Worm (Caenorhabditis elegans) whole organism, young adult: ENCODE results near the gene C01G10.18.
A peak's percentile ranks its signal among the peaks of the same experiment; 100 is the strongest.

Source experiments
- B0035.1 ChIP-seq: sonication (generic microtip); optimal IDR thresholded peaks from 2 replicates; lab custom pipeline; 2016; ENCODE audit warnings: missing genetic modification characterization, mild to moderate bottlenecking, missing compliant biosample characterization, missing genotype, missing genetic modification reagents
- F10E7.11 ChIP-seq: sonication (generic microtip); optimal IDR thresholded peaks from 2 replicates; lab custom pipeline; 2017; ENCODE audit warnings: mild to moderate bottlenecking, missing genetic modification characterization, moderate library complexity, missing compliant biosample characterization
- F22D6.2 ChIP-seq: sonication (generic microtip); optimal IDR thresholded peaks from 2 replicates; lab custom pipeline; 2016; ENCODE audit warnings: mild to moderate bottlenecking, missing genetic modification characterization, missing compliant biosample characterization
- F49E8.2 ChIP-seq: sonication (generic microtip); optimal IDR thresholded peaks from 3 replicates; lab custom pipeline; 2017; ENCODE audit warnings: missing genetic modification characterization, mild to moderate bottlenecking, missing compliant biosample characterization, antibody characterized with exemption, moderate library complexity; ENCODE audit not compliant: insufficient read depth
- F52B5.7 ChIP-seq: sonication (generic microtip); optimal IDR thresholded peaks from 2 replicates; lab custom pipeline; 2016; ENCODE audit warnings: mild to moderate bottlenecking, missing genetic modification characterization, missing compliant biosample characterization
- T26A5.8 ChIP-seq: sonication (generic microtip); optimal IDR thresholded peaks from 2 replicates; lab custom pipeline; 2016; ENCODE audit warnings: missing genetic modification characterization, missing compliant biosample characterization
- Y53G8AR.9 ChIP-seq: fragments of 200-800 bp; sonication (Bioruptor generic); conservative IDR thresholded peaks from 2 replicates; pipeline ENCODE4 v1.3.6; 2022; ENCODE audit warnings: missing genetic modification reagents, missing genetic modification characterization, missing compliant biosample characterization
- Y67H2A.10 ChIP-seq: fragments of 200-800 bp; sonication (Bioruptor generic); conservative IDR thresholded peaks from 2 replicates; pipeline ENCODE4 v1.3.6; 2022; ENCODE audit warnings: missing genetic modification reagents, missing genetic modification characterization, missing compliant biosample characterization
- akir-1 ChIP-seq: fragments of 200-800 bp; sonication (Bioruptor generic); optimal IDR thresholded peaks from 2 replicates; lab custom pipeline; 2018; ENCODE audit warnings: mild to moderate bottlenecking, missing genetic modification characterization, moderate library complexity, missing compliant biosample characterization
- aptf-2 ChIP-seq: fragments of 200-800 bp; sonication (Bioruptor generic); conservative IDR thresholded peaks from 2 replicates; pipeline ENCODE4 v1.3.6; 2022; ENCODE audit warnings: missing genetic modification reagents, missing genetic modification characterization, missing compliant biosample characterization
- athp-1 ChIP-seq: sonication (generic microtip); optimal IDR thresholded peaks from 2 replicates; lab custom pipeline; 2017; ENCODE audit warnings: mild to moderate bottlenecking, missing genetic modification characterization, missing compliant biosample characterization
- attf-3 ChIP-seq: fragments of 200-800 bp; sonication (Bioruptor generic); conservative IDR thresholded peaks from 2 replicates; pipeline ENCODE4 v1.3.6; 2022; ENCODE audit warnings: missing genetic modification reagents, missing genetic modification characterization, missing compliant biosample characterization
- attf-5 ChIP-seq: fragments of 200-800 bp; sonication (Bioruptor generic); optimal IDR thresholded peaks from 2 replicates; lab custom pipeline; 2018; ENCODE audit warnings: mild to moderate bottlenecking, missing genetic modification characterization, missing compliant biosample characterization
- ccch-3 ChIP-seq: fragments of 200-800 bp; sonication (Bioruptor generic); optimal IDR thresholded peaks from 2 replicates; lab custom pipeline; 2018; ENCODE audit warnings: mild to moderate bottlenecking, missing genetic modification characterization, missing compliant biosample characterization
- cebp-1 ChIP-seq, 2 experiments: fragments of 200-800 bp in 1 of 2; sonication (Bioruptor generic) in 1 of 2; sonication (generic microtip) in 1 of 2; IDR thresholded peaks in 1 of 2; optimal IDR thresholded peaks in 1 of 2; 2 replicates each; pipeline versions ENCODE4 v1.3.6 to Lab custom; 2017 to 2022; ENCODE audit warnings: missing compliant biosample characterization in 2 of 2, missing genetic modification characterization in 2 of 2, mild to moderate bottlenecking in 1 of 2, missing genetic modification reagents in 1 of 2, moderate library complexity in 1 of 2
- cebp-2 ChIP-seq: fragments of 200-800 bp; sonication (Bioruptor generic); IDR thresholded peaks from 2 replicates; pipeline ENCODE4 v1.3.6; 2022; ENCODE audit warnings: missing genetic modification characterization, missing compliant biosample characterization
- ceh-100 ChIP-seq: fragments of 200-800 bp; sonication (Bioruptor generic); IDR thresholded peaks from 2 replicates; pipeline ENCODE4 v1.3.6; 2022; ENCODE audit warnings: missing genetic modification reagents, missing genetic modification characterization, missing compliant biosample characterization
- ceh-27 ChIP-seq: fragments of 200-800 bp; sonication (Bioruptor generic); optimal IDR thresholded peaks from 2 replicates; lab custom pipeline; 2018; ENCODE audit warnings: mild to moderate bottlenecking, missing genetic modification characterization, moderate library complexity, missing compliant biosample characterization
- ceh-58 ChIP-seq: fragments of 200-800 bp; sonication (Bioruptor generic); IDR thresholded peaks from 2 replicates; pipeline ENCODE4 v1.3.6; 2022; ENCODE audit warnings: missing genetic modification characterization, missing compliant biosample characterization
- chd-7 ChIP-seq: sonication (generic microtip); optimal IDR thresholded peaks from 2 replicates; lab custom pipeline; 2016; ENCODE audit warnings: mild to moderate bottlenecking, missing genetic modification characterization, moderate library complexity, missing compliant biosample characterization
- die-1 ChIP-seq: sonication (generic microtip); optimal IDR thresholded peaks from 2 replicates; lab custom pipeline; 2016; ENCODE audit warnings: missing genotype, mild to moderate bottlenecking, missing genetic modification characterization, missing compliant biosample characterization
- dpl-1 ChIP-seq: fragments of 150-350 bp; optimal IDR thresholded peaks from 2 replicates; lab custom pipeline; 2014; ENCODE audit warnings: missing biosample characterization, missing genetic modification reagents, missing genetic modification characterization
- gei-17 ChIP-seq: fragments of 200-800 bp; sonication (Bioruptor generic); optimal IDR thresholded peaks from 2 replicates; lab custom pipeline; 2018; ENCODE audit warnings: mild to moderate bottlenecking, missing genetic modification characterization, missing compliant biosample characterization
- him-1 ChIP-seq: sonication (generic microtip); optimal IDR thresholded peaks from 2 replicates; lab custom pipeline; 2016; ENCODE audit warnings: missing genotype, missing genetic modification reagents, missing genetic modification characterization, missing compliant biosample characterization
- hlh-12 ChIP-seq: sonication (generic microtip); optimal IDR thresholded peaks from 2 replicates; lab custom pipeline; 2016; ENCODE audit warnings: missing genetic modification characterization, missing compliant biosample characterization
- hlh-26 ChIP-seq: fragments of 200-800 bp; sonication (Bioruptor generic); conservative IDR thresholded peaks from 2 replicates; pipeline ENCODE4 v1.3.6; 2022; ENCODE audit warnings: missing genetic modification reagents, missing genetic modification characterization, missing compliant biosample characterization
- hmg-20 ChIP-seq: fragments of 200-800 bp; sonication (Bioruptor generic); IDR thresholded peaks from 2 replicates; pipeline ENCODE4 v1.3.6; 2022; ENCODE audit warnings: missing genetic modification reagents, missing genetic modification characterization, missing compliant biosample characterization
- hsf-1 ChIP-seq: fragments of 200-800 bp; sonication (Bioruptor generic); IDR thresholded peaks from 2 replicates; pipeline ENCODE4 v1.3.6; 2022; ENCODE audit warnings: missing genetic modification reagents, missing genetic modification characterization, missing compliant biosample characterization
- lir-1 ChIP-seq: fragments of 200-800 bp; sonication (Bioruptor generic); conservative IDR thresholded peaks from 2 replicates; pipeline ENCODE4 v1.3.6; 2022; ENCODE audit warnings: missing genetic modification reagents, missing genetic modification characterization, missing compliant biosample characterization
- lsl-1 ChIP-seq: fragments of 200-800 bp; sonication (Bioruptor generic); optimal IDR thresholded peaks from 2 replicates; lab custom pipeline; 2018; ENCODE audit warnings: mild to moderate bottlenecking, missing genetic modification characterization, moderate library complexity, missing compliant biosample characterization
- madf-10 ChIP-seq: sonication (generic microtip); optimal IDR thresholded peaks from 2 replicates; lab custom pipeline; 2016; ENCODE audit warnings: mild to moderate bottlenecking, missing genetic modification characterization, missing compliant biosample characterization
- madf-3 ChIP-seq: fragments of 200-800 bp; sonication (Bioruptor generic); IDR thresholded peaks from 2 replicates; pipeline ENCODE4 v1.3.6; 2022; ENCODE audit warnings: missing genetic modification reagents, missing genetic modification characterization, missing compliant biosample characterization
- madf-8 ChIP-seq: fragments of 200-800 bp; sonication (Bioruptor generic); conservative IDR thresholded peaks from 2 replicates; pipeline ENCODE4 v1.3.6; 2022; ENCODE audit warnings: missing genetic modification reagents, missing genetic modification characterization, missing compliant biosample characterization
- mcd-1 ChIP-seq: fragments of 200-800 bp; sonication (Bioruptor generic); IDR thresholded peaks from 2 replicates; pipeline ENCODE4 v1.3.6; 2022; ENCODE audit warnings: missing genetic modification reagents, missing genetic modification characterization, missing compliant biosample characterization
- mel-28 ChIP-seq: sonication (generic microtip); optimal IDR thresholded peaks from 2 replicates; lab custom pipeline; 2016; ENCODE audit warnings: borderline replicate concordance, mild to moderate bottlenecking, missing genetic modification characterization, missing compliant biosample characterization
- nfya-2 ChIP-seq: fragments of 200-800 bp; sonication (Bioruptor generic); IDR thresholded peaks from 2 replicates; pipeline ENCODE4 v1.3.6; 2022; ENCODE audit warnings: missing genetic modification reagents, missing genetic modification characterization, missing compliant biosample characterization
- nhr-179 ChIP-seq: sonication (generic microtip); optimal IDR thresholded peaks from 2 replicates; lab custom pipeline; 2016; ENCODE audit warnings: mild to moderate bottlenecking, missing genetic modification characterization, missing compliant biosample characterization
- nhr-90 ChIP-seq: sonication (generic microtip); optimal IDR thresholded peaks from 2 replicates; lab custom pipeline; 2016; ENCODE audit warnings: missing genotype, mild to moderate bottlenecking, missing genetic modification characterization, missing compliant biosample characterization
- pha-4 ChIP-seq: fragments of 150-350 bp; sonication (generic microtip); optimal IDR thresholded peaks from 2 replicates; lab custom pipeline; 2014; ENCODE audit warnings: missing biosample characterization, missing genetic modification reagents, missing genetic modification characterization
- rpc-1 ChIP-seq, 2 experiments: fragments of 150-350 bp in 1 of 2; sonication (generic microtip) in 1 of 2; optimal IDR thresholded peaks; 2 replicates each; lab custom pipeline; 2014 to 2018; ENCODE audit warnings: missing biosample characterization in 1 of 2, missing genetic modification characterization in 1 of 2, missing genetic modification reagents in 1 of 2, missing genotype in 1 of 2
- sdz-38 ChIP-seq: sonication (generic microtip); optimal IDR thresholded peaks from 2 replicates; lab custom pipeline; 2016; ENCODE audit warnings: missing genotype, missing genetic modification characterization, missing compliant biosample characterization
- sptf-2 ChIP-seq: fragments of 200-800 bp; sonication (Bioruptor generic); optimal IDR thresholded peaks from 2 replicates; lab custom pipeline; 2018; ENCODE audit warnings: mild to moderate bottlenecking, missing genetic modification characterization, missing compliant biosample characterization
- tbp1 ChIP-seq: fragments of 200-800 bp; sonication (Bioruptor generic); optimal IDR thresholded peaks from 2 replicates; lab custom pipeline; 2018; ENCODE audit warnings: mild to moderate bottlenecking, missing genetic modification characterization, missing compliant biosample characterization
- tbx-9 ChIP-seq: sonication (generic microtip); optimal IDR thresholded peaks from 2 replicates; lab custom pipeline; 2016; ENCODE audit warnings: borderline replicate concordance, missing genetic modification characterization, inconsistent platforms, missing compliant biosample characterization
- ztf-18 ChIP-seq: sonication (generic microtip); optimal IDR thresholded peaks from 2 replicates; lab custom pipeline; 2016; ENCODE audit warnings: missing genotype, mild to moderate bottlenecking, missing genetic modification characterization, missing compliant biosample characterization
- ztf-22 ChIP-seq: fragments of 200-800 bp; sonication (Bioruptor generic); optimal IDR thresholded peaks from 2 replicates; lab custom pipeline; 2018; ENCODE audit warnings: mild to moderate bottlenecking, missing genetic modification characterization, moderate library complexity, missing compliant biosample characterization
- ztf-25 ChIP-seq: fragments of 200-800 bp; sonication (Bioruptor generic); IDR thresholded peaks from 2 replicates; pipeline ENCODE4 v1.3.6; 2022; ENCODE audit warnings: missing genetic modification reagents, missing genetic modification characterization, missing compliant biosample characterization
- ztf-3 ChIP-seq: fragments of 200-800 bp; sonication (Bioruptor generic); optimal IDR thresholded peaks from 2 replicates; lab custom pipeline; 2018; ENCODE audit warnings: mild to moderate bottlenecking, missing genetic modification characterization, missing compliant biosample characterization
- ztf-6 ChIP-seq: fragments of 200-800 bp; sonication (Bioruptor generic); IDR thresholded peaks from 2 replicates; pipeline ENCODE4 v1.3.6; 2022; ENCODE audit warnings: missing genetic modification reagents, missing genetic modification characterization, missing compliant biosample characterization

The C01G10.18 gene

ce11 chrV:15083659-15084058 lies 4.9 kb downstream of the C01G10.18 start (continued):
- TF ChIP-seq Y67H2A.10 (GFP tag; lab: Robert Waterston, UW) (no peak), ztf-18 (no peak), aptf-2 (GFP tag; lab: Robert Waterston, UW) (no peak), pha-4 (tag; lab: Kevin White, UChicago) (no peak), ztf-25 (GFP tag; lab: Robert Waterston, UW) (no peak), attf-3 (GFP tag; lab: Robert Waterston, UW) (no peak), lsl-1 (peak; percentile 30), nfya-2 (no peak), nhr-179 (tag; lab: Kevin White, UChicago) (no peak), ztf-3 (no peak), tbx-9 (tag; lab: Kevin White, UChicago) (no peak), die-1 (tag; lab: Kevin White, UChicago) (peak; percentile 5), ztf-6 (no peak), B0035.1 (tag; lab: Kevin White, UChicago) (no peak), madf-10 (tag; lab: Kevin White, UChicago) (no peak), hsf-1 (peak; percentile 75), mel-28 (tag; lab: Kevin White, UChicago) (no peak), hlh-26 (no peak), cebp-1 (GFP tag; IDR thresholded peaks at IDR 0.05; lab: Robert Waterston, UW) (no peak), cebp-1 (tag; optimal IDR thresholded peaks at IDR 0.05; lab: Kevin White, UChicago) (peak; percentile 65), ceh-27 (GFP tag; lab: Kevin White, UChicago) (no peak), him-1 (tag; lab: Kevin White, UChicago) (no peak), madf-8 (GFP tag; lab: Robert Waterston, UW) (no peak), ztf-22 (peak; percentile 5), tbp1 (peak; percentile 53), F49E8.2 (tag; lab: Kevin White, UChicago) (no peak), F10E7.11 (tag; lab: Kevin White, UChicago) (peak; percentile 22), rpc-1 (optimal IDR thresholded peaks at IDR 0.05; lab: Kevin White, UChicago) (no peak), rpc-1 (tag; optimal IDR thresholded peaks at IDR 0.05; lab: Kevin White, UChicago) (no peak), gei-17 (GFP tag; lab: Kevin White, UChicago) (no peak), Y53G8AR.9 (GFP tag; lab: Robert Waterston, UW) (peak; percentile 55), lir-1 (GFP tag; lab: Robert Waterston, UW) (no peak), ccch-3 (GFP tag; lab: Kevin White, UChicago) (no peak), attf-5 (peak; percentile 14), akir-1 (GFP tag; lab: Kevin White, UChicago) (no peak), ceh-58 (GFP tag; lab: Robert Waterston, UW) (no peak), hmg-20 (GFP tag; lab: Robert Waterston, UW) (no peak), nhr-90 (tag; lab: Kevin White, UChicago) (peak; percentile 6), dpl-1 (GFP tag; lab: Kevin White, UChicago) (no peak), sptf-2 (no peak), athp-1 (tag; lab: Kevin White, UChicago) (peak; percentile 82), sdz-38 (tag; lab: Kevin White, UChicago) (no peak), madf-3 (GFP tag; lab: Robert Waterston, UW) (peak; percentile 58; the same call in 1 of the 2 replicates), hlh-12 (no peak), F22D6.2 (tag; lab: Kevin White, UChicago) (no peak), F52B5.7 (tag; lab: Kevin White, UChicago) (no peak), chd-7 (tag; lab: Kevin White, UChicago) (peak; percentile 57), T26A5.8 (no peak), mcd-1 (peak; percentile 51; the same call in 1 of the 2 replicates), ceh-100 (GFP tag; lab: Robert Waterston, UW) (no peak), cebp-2 (GFP tag; lab: Robert Waterston, UW) (0 out of 2 replicates have a peak, but pooled peaks have one; percentile 35)
